Worm (Caenorhabditis elegans): ENCODE results near the gene K10D2.5.

K10D2.5 gene

ce11 chrIII:5211137-5211648, 38.7 kb downstream of the K10D2.5 start (continued):
- TF ChIP-seq die-1 (tag; optimal IDR thresholded peaks at IDR 0.05) = peak; percentile 80
- peak; percentile 79 for TF ChIP-seq ztf-26 (tag; optimal IDR thresholded peaks at IDR 0.05)
- peak; percentile 68; the same call in 1 of the 2 replicates for TF ChIP-seq C17E4.6 (GFP tag; IDR thresholded peaks at IDR 0.05)
- peak; percentile 70 for TF ChIP-seq rpc-1 (optimal IDR thresholded peaks at IDR 0.05)
- TF ChIP-seq rpc-1 (tag; optimal IDR thresholded peaks at IDR 0.05) = peak; percentile 68
- TF ChIP-seq lin-54 (GFP tag; optimal IDR thresholded peaks at IDR 0.05) = peak; percentile 65
- TF ChIP-seq tlf-1 (GFP tag; optimal IDR thresholded peaks at IDR 0.05) = peak; percentile 52
- 0 out of 2 replicates have a peak, but pooled peaks have one; percentile 68 for TF ChIP-seq lag-1 (GFP tag; IDR thresholded peaks at IDR 0.05)
- peak; percentile 78 for TF ChIP-seq K12H6.12 (tag; optimal IDR thresholded peaks at IDR 0.05)
- TF ChIP-seq lin-26 (GFP tag; IDR thresholded peaks at IDR 0.05) = peak; percentile 88
- peak; percentile 62 for TF ChIP-seq ceh-100 (GFP tag; IDR thresholded peaks at IDR 0.05)
- TF ChIP-seq ZK185.1 (tag; optimal IDR thresholded peaks at IDR 0.05; ENCODE audit: poor library complexity, severe bottlenecking) = peak; percentile 58
- TF ChIP-seq K11D2.4 (GFP tag; IDR thresholded peaks at IDR 0.05) = peak; percentile 69
- TF ChIP-seq rec-8 (tag; optimal IDR thresholded peaks at IDR 0.05) = peak in 1 of 2 experiments; percentile 28
- TF ChIP-seq atf-7 (tag; optimal IDR thresholded peaks at IDR 0.05) = peak; percentile 71
- peak; percentile 49 for TF ChIP-seq F10E7.11 (tag; optimal IDR thresholded peaks at IDR 0.05)
- peak; percentile 96; the same call in 1 of the 2 replicates for TF ChIP-seq dox-1 (GFP tag; IDR thresholded peaks at IDR 0.05)
- peak; percentile 67 for TF ChIP-seq zim-3 (tag; optimal IDR thresholded peaks at IDR 0.05)
- 0 out of 2 replicates have a peak, but pooled peaks have one; percentile 47 for TF ChIP-seq ztf-25 (GFP tag; IDR thresholded peaks at IDR 0.05)
- peak; percentile 79 for TF ChIP-seq repo-1 (tag; optimal IDR thresholded peaks at IDR 0.05)
- peak; percentile 42 for TF ChIP-seq F23B12.7 (tag; optimal IDR thresholded peaks at IDR 0.05; ENCODE audit: insufficient read depth)
- TF ChIP-seq nhr-120 (GFP tag; IDR thresholded peaks at IDR 0.05) = 0 out of 2 replicates have a peak, but pooled peaks have one; percentile 39
- peak; percentile 62; the same call in 1 of the 2 replicates for TF ChIP-seq ceh-91 (GFP tag; IDR thresholded peaks at IDR 0.05)
- peak; percentile 57 for TF ChIP-seq athp-1 (tag; optimal IDR thresholded peaks at IDR 0.05)
- peak; percentile 78 for TF ChIP-seq ztf-18 (tag; optimal IDR thresholded peaks at IDR 0.05)
- peak; percentile 79 for TF ChIP-seq chd-7 (tag; optimal IDR thresholded peaks at IDR 0.05)
- peak; percentile 36 for TF ChIP-seq T07F8.4 (tag; optimal IDR thresholded peaks at IDR 0.05)
- TF ChIP-seq B0019.2 (GFP tag; conservative IDR thresholded peaks at IDR 0.05) = 0 out of 2 replicates have a peak, but pooled peaks have one; percentile 29
- TF ChIP-seq nhr-27 (tag; optimal IDR thresholded peaks at IDR 0.05) = peak; percentile 46
- TF ChIP-seq D2030.7 (GFP tag; IDR thresholded peaks at IDR 0.05) = peak; percentile 92
- peak; percentile 83 for TF ChIP-seq rcor-1 (GFP tag; IDR thresholded peaks at IDR 0.05)

- no peak for TF ChIP-seq dpl-1 (GFP tag; optimal IDR thresholded peaks at IDR 0.05)
- TF ChIP-seq unc-62 (GFP tag; optimal IDR thresholded peaks at IDR 0.05) = no peak
- TF ChIP-seq unc-130 (GFP tag; optimal IDR thresholded peaks at IDR 0.05) = no peak
These were observed 41.6 kb downstream of the K10D2.5 start for ce11 chrIII:5214162-5214561.

- TF ChIP-seq lsl-1 (GFP tag; optimal IDR thresholded peaks at IDR 0.05) (peak; percentile 67), efl-1 (GFP tag; optimal IDR thresholded peaks at IDR 0.05) (peak; percentile 42), ceh-100 (GFP tag; IDR thresholded peaks at IDR 0.05) (no peak), Y56A3A.18 (GFP tag; IDR thresholded peaks at IDR 0.05) (no peak)
These were observed 42.9 kb downstream of the K10D2.5 start, which contains the start of gene ZC155.4 for ce11 chrIII:5215375-5215774. ZC155.4 (minus strand) TSS chrIII:5215475.

All from whole organism, young adult.